Worm (Caenorhabditis elegans): ENCODE results near the gene tag-65.

Gene tag-65

ce11 chrV:13715223-13715686, 36.9 kb upstream of the tag-65 start, which contains the start of gene zipt-9 (continued):
- TF ChIP-seq nhr-10 (tag; optimal IDR thresholded peaks at IDR 0.05) (no peak), D1046.2 (GFP tag; IDR thresholded peaks at IDR 0.05) (no peak), nhr-237 (tag; optimal IDR thresholded peaks at IDR 0.05) (no peak), ctbp-1 (GFP tag; IDR thresholded peaks at IDR 0.05) (no peak), snpc-1.2 (GFP tag; IDR thresholded peaks at IDR 0.05) (no peak), hmg-1.1 (GFP tag; IDR thresholded peaks at IDR 0.05) (peak; percentile 62; the same call in 1 of the 2 replicates), dmd-6 (GFP tag; IDR thresholded peaks at IDR 0.05) (peak; percentile 61; the same call in 1 of the 2 replicates), F10B5.3 (tag; optimal IDR thresholded peaks at IDR 0.05) (no peak), mdl-1 (tag; optimal IDR thresholded peaks at IDR 0.05) (no peak), ama-1 (optimal IDR thresholded peaks at IDR 0.05) (no peak), nhr-41 (GFP tag; IDR thresholded peaks at IDR 0.05) (no peak), nhr-6 (tag; optimal IDR thresholded peaks at IDR 0.05) (peak; percentile 89), ceh-82 (tag; optimal IDR thresholded peaks at IDR 0.05) (no peak), nhr-42 (GFP tag; IDR thresholded peaks at IDR 0.05) (no peak), mxl-3 (GFP tag; optimal IDR thresholded peaks at IDR 0.05) (peak; percentile 74), zag-1 (tag; optimal IDR thresholded peaks at IDR 0.05) (no peak), madf-5 (GFP tag; IDR thresholded peaks at IDR 0.05) (no peak), tra-1 (GFP tag; IDR thresholded peaks at IDR 0.05) (no peak), dpl-1 (GFP tag; optimal IDR thresholded peaks at IDR 0.05) (peak; percentile 67), zfp-3 (GFP tag; conservative IDR thresholded peaks at IDR 0.05) (no peak), lin-13 (GFP tag; optimal IDR thresholded peaks at IDR 0.05) (peak; percentile 46), set-16 (GFP tag; IDR thresholded peaks at IDR 0.05) (no peak), ceh-62 (tag; optimal IDR thresholded peaks at IDR 0.05) (no peak), aly-2 (tag; optimal IDR thresholded peaks at IDR 0.05) (no peak), mdt-29 (GFP tag; IDR thresholded peaks at IDR 0.05) (no peak), cey-2 (tag; optimal IDR thresholded peaks at IDR 0.05; ENCODE audit: borderline replicate concordance, insufficient read depth) (no peak), daf-16 (GFP tag; optimal IDR thresholded peaks at IDR 0.05) (no peak), daf-16 (tag; optimal IDR thresholded peaks at IDR 0.05) (peak; percentile 46), F37D6.2 (tag; optimal IDR thresholded peaks at IDR 0.05) (peak; percentile 44), jun-1 (tag; optimal IDR thresholded peaks at IDR 0.05) (peak; percentile 1), fkh-10 (GFP tag; optimal IDR thresholded peaks at IDR 0.05) (peak; percentile 56), nhr-111 (GFP tag; optimal IDR thresholded peaks at IDR 0.05) (no peak), attf-4 (tag; optimal IDR thresholded peaks at IDR 0.05) (no peak), lir-3 (tag; optimal IDR thresholded peaks at IDR 0.05) (no peak), nhr-11 (tag; optimal IDR thresholded peaks at IDR 0.05) (peak; percentile 56), nhr-28 (tag; optimal IDR thresholded peaks at IDR 0.05) (no peak), F26F4.8 (GFP tag; conservative IDR thresholded peaks at IDR 0.05) (no peak), F49E8.2 (tag; optimal IDR thresholded peaks at IDR 0.05; ENCODE audit: borderline replicate concordance) (no peak), vab-7 (GFP tag; IDR thresholded peaks at IDR 0.05) (peak; percentile 56; the same call in 1 of the 2 replicates), lin-38 (GFP tag; IDR thresholded peaks at IDR 0.05) (peak; percentile 97), daf-8 (GFP tag; IDR thresholded peaks at IDR 0.05) (no peak), nhr-102 (tag; optimal IDR thresholded peaks at IDR 0.05) (no peak), nhr-77 (tag; optimal IDR thresholded peaks at IDR 0.05) (peak; percentile 56), pha-4 (GFP tag; IDR thresholded peaks at IDR 0.05) (no peak), pha-4 (tag; optimal IDR thresholded peaks at IDR 0.05) (no peak), ceh-28 (tag; optimal IDR thresholded peaks at IDR 0.05) (no peak), mxl-2 (GFP tag; conservative IDR thresholded peaks at IDR 0.05) (no peak), dve-1 (tag; optimal IDR thresholded peaks at IDR 0.05; ENCODE audit: insufficient read depth) (peak; percentile 88), php-3 (GFP tag; IDR thresholded peaks at IDR 0.05) (no peak), R02D3.7 (tag; optimal IDR thresholded peaks at IDR 0.05) (no peak), ZK337.2 (GFP tag; IDR thresholded peaks at IDR 0.05) (peak; percentile 73; the same call in 1 of the 2 replicates), ceh-20 (GFP tag; IDR thresholded peaks at IDR 0.05) (0 out of 2 replicates have a peak, but pooled peaks have one; percentile 49)

Data from whole organism, L4 larva.